Fruit fly (Drosophila melanogaster) ovary, adult (tissue): ENCODE results near the gene Cyt-c1.

Experiments used
- CG17801 ChIP-seq: fragments of 200-800 bp; optimal IDR thresholded peaks from 2 replicates; lab custom pipeline; 2019; ENCODE audit warnings: missing biosample characterization, mild to moderate bottlenecking, missing genetic modification characterization, moderate library complexity; ENCODE audit not compliant: partially characterized antibody

Gene Cyt-c1

DNA sequence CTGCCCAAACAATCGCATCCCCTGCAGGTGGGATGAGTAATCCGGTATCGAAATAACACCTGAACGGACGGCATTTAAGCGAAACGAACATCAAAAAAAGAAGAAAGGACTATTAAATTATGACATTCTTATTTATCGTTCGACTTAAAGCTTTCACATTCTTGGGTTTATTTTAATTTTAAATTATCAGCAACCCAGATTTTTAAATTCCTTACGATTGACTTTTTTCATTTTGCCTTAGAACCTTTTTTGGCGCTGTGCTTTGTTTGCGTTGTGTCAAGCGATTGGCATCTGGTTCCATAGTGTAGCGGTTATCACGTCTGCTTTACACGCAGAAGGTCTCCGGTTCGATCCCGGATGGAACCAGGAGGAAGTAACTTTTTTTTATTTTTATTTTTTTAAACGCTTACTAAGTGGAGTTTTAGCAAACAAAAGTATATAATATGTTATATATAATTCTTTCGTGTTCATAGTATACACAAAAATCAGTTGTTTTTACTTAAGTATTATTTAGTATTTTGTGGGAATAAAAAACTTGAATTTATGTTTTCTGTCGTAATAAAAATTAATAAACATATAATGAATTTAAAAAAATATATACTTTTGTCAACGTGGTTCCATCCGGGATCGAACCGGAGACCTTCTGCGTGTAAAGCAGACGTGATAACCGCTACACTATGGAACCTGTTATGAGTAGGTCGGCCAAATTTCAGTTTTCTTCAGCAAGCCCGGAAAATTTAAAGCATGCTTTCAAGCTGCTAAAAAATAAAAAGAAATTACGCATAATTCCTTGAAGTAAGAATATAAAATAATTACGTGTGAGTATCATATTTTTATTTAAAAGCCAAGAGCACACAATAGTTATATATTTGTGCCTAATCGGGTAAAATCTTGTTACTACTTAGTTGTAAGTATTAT lies 3.7 kb upstream of the Cyt-c1 start:
- peak; percentile 22 for TF ChIP-seq CG17801 (GFP tag; lab: Kevin White, UChicago)

DNA sequence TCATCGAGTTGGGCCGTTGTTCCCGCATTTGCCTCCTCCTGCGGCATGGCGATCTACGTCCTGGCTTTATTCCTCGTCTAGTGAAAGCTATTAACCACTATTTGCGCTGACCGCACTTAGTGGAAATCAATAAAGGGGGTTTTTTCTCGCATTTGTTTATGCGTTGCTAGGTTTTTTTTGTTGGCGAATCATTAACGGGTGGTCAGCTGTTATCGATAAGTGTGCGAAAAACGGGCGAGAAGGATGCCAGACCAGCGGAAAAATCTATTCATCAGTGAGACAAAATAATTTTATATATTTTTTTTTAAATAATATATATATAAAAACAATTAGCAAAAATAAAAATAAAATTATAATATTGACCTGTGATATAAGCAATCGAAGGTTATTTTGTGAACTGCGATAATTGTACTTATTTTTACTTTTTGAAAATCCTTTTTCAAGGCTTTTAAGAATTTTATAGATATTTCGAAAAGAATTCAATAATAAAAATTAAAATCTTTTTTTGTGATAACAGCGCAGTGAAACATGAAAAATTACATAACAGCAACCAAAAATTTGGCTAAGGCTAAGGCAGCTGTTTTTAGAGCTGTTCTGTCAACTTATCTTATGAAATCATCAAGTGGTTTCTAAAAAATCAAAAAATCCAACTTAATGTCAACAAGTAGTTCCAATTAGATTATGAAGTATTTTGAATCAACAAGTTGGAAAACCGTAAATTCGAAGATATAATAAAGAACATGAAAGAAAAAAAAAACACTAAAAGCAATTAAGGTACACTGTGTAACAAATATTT lies 605 bp upstream of the Cyt-c1 start, which contains the start of gene Klp64D:
TSS of gene Klp64D (minus strand) at position 185 of the 796 bp plus-strand sequence.
- no peak for TF ChIP-seq CG17801 (GFP tag; lab: Kevin White, UChicago)

dm6 chr3L:5365164-5365879 lies 5.3 kb downstream of the Cyt-c1 start:
- peak; percentile 34 for TF ChIP-seq CG17801 (GFP tag; lab: Kevin White, UChicago)

DNA sequence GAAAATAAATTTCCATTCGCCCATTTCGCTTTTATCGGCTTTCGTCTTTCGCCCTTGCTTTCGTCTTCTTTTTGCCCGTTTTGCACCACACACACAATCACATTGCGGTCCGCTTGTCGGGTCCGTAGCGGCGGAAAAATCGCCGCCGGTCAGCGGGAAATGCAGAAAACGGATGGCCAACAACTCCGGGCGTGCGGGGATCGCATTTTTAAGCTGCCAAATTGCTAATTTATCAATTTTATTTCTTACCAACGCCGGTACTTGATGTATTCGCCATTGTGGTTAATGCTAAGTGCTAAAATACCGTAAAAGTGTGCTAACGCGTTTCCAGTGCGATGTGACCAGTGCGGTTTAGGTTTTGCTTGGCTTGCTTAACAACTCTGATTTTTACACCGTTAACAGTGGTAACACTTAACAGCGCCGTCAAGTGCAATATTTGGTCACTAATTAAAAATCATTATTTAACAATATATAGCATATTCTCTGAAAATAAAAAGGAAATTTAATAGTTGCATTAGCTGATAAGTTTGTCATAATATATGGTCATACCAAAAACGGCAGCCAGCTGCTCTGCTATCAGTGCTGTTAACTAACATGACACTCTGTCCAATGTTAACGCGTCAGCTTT lies 6.0 kb downstream of the Cyt-c1 start, which contains the start of the genes Uev1A and Membrin:
TSS of gene Uev1A (minus strand) at position 346 of the 628 bp plus-strand sequence.
TSS of gene Membrin (plus strand) at position 576 of the 628 bp plus-strand sequence.
- TF ChIP-seq CG17801 (GFP tag; lab: Kevin White, UChicago): peak; percentile 19

DNA sequence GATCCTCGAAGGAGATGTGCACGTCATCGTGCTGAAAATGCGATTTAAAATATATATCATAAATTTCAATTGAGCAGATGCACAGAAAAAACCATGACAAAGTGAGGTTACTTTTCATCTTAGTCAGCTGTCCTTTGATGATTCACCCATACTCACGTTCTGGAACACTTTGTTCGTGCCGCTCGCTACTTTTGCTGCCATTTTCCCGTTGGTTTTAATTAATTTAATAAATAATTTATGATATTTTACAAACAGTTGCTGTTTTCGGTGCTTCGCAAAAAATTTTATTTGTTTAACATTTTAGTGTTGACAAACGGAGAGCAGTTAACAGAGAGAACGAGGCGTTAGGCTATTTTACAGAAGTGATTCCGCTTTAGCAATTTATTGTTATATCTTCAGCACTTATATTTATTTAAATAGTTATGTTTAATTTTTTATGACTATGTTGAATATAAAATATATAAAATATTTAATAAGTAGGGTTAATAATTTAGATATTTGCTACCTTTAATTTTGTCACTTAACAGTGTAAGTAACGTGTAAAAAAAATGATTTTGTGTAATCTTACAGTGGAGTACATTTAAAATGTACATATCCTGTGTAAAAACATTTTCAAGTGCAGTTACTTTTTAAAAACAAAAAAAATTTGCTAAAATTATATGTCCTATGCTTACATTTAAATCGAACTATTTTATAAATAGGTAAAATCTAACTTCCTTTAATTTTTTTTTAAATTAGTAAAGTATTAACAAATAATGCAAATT lies 7.9 kb downstream of the Cyt-c1 start, which contains the start of gene Pfdn4:
TSS of gene Pfdn4 (minus strand) at position 265 of the 764 bp plus-strand sequence.
- TF ChIP-seq CG17801 (GFP tag; lab: Kevin White, UChicago): no peak

DNA sequence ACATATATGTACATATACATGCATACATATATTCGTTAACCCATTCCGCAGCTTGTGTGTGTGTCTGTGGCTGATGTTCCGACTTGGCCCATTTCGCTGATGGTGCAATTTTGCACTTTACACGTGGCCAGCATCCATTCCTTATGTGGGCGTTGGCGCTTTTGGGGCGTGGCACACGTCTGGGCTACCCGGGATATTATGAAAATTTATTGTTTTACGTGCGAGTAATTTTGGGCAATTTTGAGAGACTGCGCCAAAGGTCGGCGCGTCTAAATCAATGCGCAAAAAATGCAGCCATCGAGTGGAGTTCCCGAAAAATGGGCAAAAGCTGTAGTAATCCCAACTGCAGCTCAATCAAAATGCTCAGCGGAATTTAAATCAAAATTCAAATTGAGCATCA lies 12.0 kb downstream of the Cyt-c1 start:
- TF ChIP-seq CG17801 (GFP tag; lab: Kevin White, UChicago): no peak

DNA sequence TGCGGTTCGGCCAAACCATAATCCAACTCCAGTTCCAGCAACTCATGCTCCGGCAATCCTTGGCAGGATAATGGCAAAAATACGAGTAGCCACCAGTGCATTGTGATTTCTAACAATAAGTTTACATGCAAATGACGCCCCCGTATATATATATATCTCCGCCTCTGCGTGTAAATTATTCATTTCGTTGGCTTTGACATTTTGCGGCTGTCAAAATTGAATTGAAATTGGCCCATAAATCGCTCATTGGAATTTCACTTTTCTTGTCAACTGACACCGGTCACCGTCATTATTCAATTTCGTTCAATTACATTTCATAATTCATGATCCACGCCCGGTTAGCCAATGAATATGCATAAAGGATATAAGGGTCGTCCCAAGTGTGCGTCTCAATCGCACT lies 22.7 kb downstream of the Cyt-c1 start, which contains the start of gene Ir64a:
TSS of gene Ir64a (minus strand) at position 101 of the 400 bp plus-strand sequence.
- TF ChIP-seq CG17801 (GFP tag; lab: Kevin White, UChicago): no peak

DNA sequence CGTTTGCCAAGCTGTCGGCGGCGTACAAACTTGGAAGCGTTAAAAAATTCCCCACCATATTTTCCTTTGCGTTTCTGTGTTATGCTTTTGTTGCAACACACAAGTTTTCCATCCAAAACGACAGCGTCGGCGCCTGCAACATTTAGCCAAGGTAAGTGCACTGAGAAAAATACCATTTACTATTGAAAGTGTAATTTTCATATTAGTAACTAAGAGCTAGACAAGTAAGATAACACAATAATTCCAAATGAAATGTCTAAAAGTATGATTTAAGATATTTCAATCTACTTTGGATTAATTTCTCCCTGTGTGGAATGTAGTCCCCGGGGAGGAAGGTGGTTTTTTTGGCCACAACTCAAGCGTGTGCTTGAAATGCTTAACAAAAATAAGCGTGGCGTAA lies 25.8 kb downstream of the Cyt-c1 start:
- no peak for TF ChIP-seq CG17801 (GFP tag; lab: Kevin White, UChicago)
